Worm (Caenorhabditis elegans) whole organism, L4/young adult: ENCODE results near the gene ZK418.13.

Source experiments
- dao-5 ChIP-seq: sonication (generic microtip); optimal IDR thresholded peaks from 2 replicates; lab custom pipeline; 2016; ENCODE audit warnings: missing genotype, missing genetic modification characterization, moderate library complexity, missing compliant biosample characterization
- him-1 ChIP-seq: sonication (generic microtip); optimal IDR thresholded peaks from 2 replicates; lab custom pipeline; 2016; ENCODE audit warnings: missing genotype, missing genetic modification reagents, missing genetic modification characterization, missing compliant biosample characterization

DNA sequence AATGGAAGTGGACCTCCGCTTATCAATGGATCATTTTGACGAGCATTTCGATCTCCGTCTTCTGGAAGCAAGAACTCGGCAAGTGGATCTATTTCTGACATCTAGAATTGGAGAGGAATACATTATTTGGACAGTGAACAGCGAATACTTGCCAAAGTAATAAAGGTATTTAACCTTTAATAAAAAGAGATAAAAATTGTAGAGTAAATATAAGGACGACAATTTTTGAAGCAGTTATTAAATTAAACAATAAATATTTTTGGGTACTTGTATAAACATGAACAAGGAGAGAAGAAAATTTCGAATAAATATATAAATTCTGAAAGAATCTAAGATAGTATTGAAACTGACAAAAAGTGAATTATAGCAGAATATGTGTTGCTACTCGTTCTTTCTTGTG, 3.8 kb downstream of the ZK418.13 start, which contains the start of gene lin-37:
- TF ChIP-seq him-1 (tag; lab: Kevin White, UChicago) (no peak), dao-5 (no peak)
